Fruit fly (Drosophila melanogaster) whole organism, embryonic: ENCODE data around the gene sv.

Experiments
- CG1024 ChIP-seq: fragments of 200-800 bp; sonication (Bioruptor generic); IDR thresholded peaks from 2 replicates; pipeline ENCODE4 v1.3.6; 2022; ENCODE audit warnings: missing biosample characterization, missing genetic modification characterization
- CG11723 ChIP-seq: fragments of 200-800 bp; sonication (Bioruptor generic); optimal IDR thresholded peaks from 2 replicates; lab custom pipeline; 2017; ENCODE audit warnings: missing biosample characterization, mild to moderate bottlenecking, missing genetic modification characterization
- CG13296 ChIP-seq: fragments of 200-800 bp; sonication (Bioruptor generic); optimal IDR thresholded peaks from 3 replicates; lab custom pipeline; 2018; ENCODE audit warnings: missing biosample characterization, mild to moderate bottlenecking, missing genetic modification characterization
- CG14441 ChIP-seq: fragments of 200-800 bp; sonication (Bioruptor generic); IDR thresholded peaks from 2 replicates; pipeline ENCODE4 v1.3.6; 2022; ENCODE audit warnings: missing biosample characterization, missing genetic modification characterization
- CG14710 ChIP-seq: fragments of 200-800 bp; sonication (Bioruptor generic); optimal IDR thresholded peaks from 3 replicates; lab custom pipeline; 2019; ENCODE audit warnings: missing biosample characterization, mild to moderate bottlenecking, missing genetic modification characterization, moderate library complexity
- CG1603 ChIP-seq: fragments of 200-800 bp; sonication (Bioruptor generic); optimal IDR thresholded peaks from 2 replicates; lab custom pipeline; 2019; ENCODE audit warnings: missing biosample characterization, mild to moderate bottlenecking, missing genetic modification characterization, moderate library complexity
- CG17186 ChIP-seq: fragments of 200-800 bp; sonication (Bioruptor generic); optimal IDR thresholded peaks from 3 replicates; lab custom pipeline; 2017; ENCODE audit warnings: missing biosample characterization, missing genetic modification reagents, missing genetic modification characterization
- CG18476 ChIP-seq: fragments of 200-800 bp; sonication (Bioruptor generic); optimal IDR thresholded peaks from 2 replicates; lab custom pipeline; 2016; ENCODE audit warnings: missing biosample characterization, mild to moderate bottlenecking, missing genetic modification characterization
- CG2120 ChIP-seq: fragments of 200-800 bp; sonication (Bioruptor generic); optimal IDR thresholded peaks from 3 replicates; lab custom pipeline; 2016; ENCODE audit warnings: missing biosample characterization, missing genetic modification characterization
- CG2199 ChIP-seq: fragments of 200-800 bp; sonication (Bioruptor generic); IDR thresholded peaks from 3 replicates; pipeline ENCODE4 v1.3.6; 2022; ENCODE audit warnings: missing biosample characterization, missing genetic modification characterization
- CG30020 ChIP-seq: fragments of 200-800 bp; optimal IDR thresholded peaks from 2 replicates; lab custom pipeline; 2019; ENCODE audit warnings: missing biosample characterization, mild to moderate bottlenecking, missing genetic modification characterization, moderate library complexity
- CG32767 ChIP-seq: fragments of 200-800 bp; sonication (Bioruptor generic); IDR thresholded peaks from 2 replicates; pipeline ENCODE4 v1.3.6; 2022; ENCODE audit warnings: missing biosample characterization, missing genetic modification characterization
- CG34376 ChIP-seq: fragments of 200-800 bp; sonication (Bioruptor generic); optimal IDR thresholded peaks from 2 replicates; lab custom pipeline; 2018; ENCODE audit warnings: missing biosample characterization, mild to moderate bottlenecking, missing genetic modification characterization
- CG3838 ChIP-seq: fragments of 200-800 bp; sonication (Bioruptor generic); optimal IDR thresholded peaks from 3 replicates; lab custom pipeline; 2016; ENCODE audit warnings: missing biosample characterization, missing genetic modification characterization
- CG4282 ChIP-seq: fragments of 200-800 bp; sonication (Bioruptor generic); optimal IDR thresholded peaks from 2 replicates; lab custom pipeline; 2016; ENCODE audit warnings: missing biosample characterization, missing genetic modification characterization
- CG4854 ChIP-seq: fragments of 200-800 bp; sonication (Bioruptor generic); optimal IDR thresholded peaks from 2 replicates; lab custom pipeline; 2016; ENCODE audit warnings: missing biosample characterization, missing genetic modification characterization, inconsistent platforms
- CG5180 ChIP-seq: fragments of 200-800 bp; sonication (Bioruptor generic); optimal IDR thresholded peaks from 3 replicates; lab custom pipeline; 2017; ENCODE audit warnings: missing biosample characterization, missing genetic modification characterization, mild to moderate bottlenecking, moderate library complexity, missing genetic modification reagents
- CG6175 ChIP-seq: fragments of 200-800 bp; sonication (Bioruptor generic); IDR thresholded peaks from 3 replicates; pipeline ENCODE4 v1.3.6; 2022; ENCODE audit warnings: missing biosample characterization, missing genetic modification characterization
- CG6272 ChIP-seq: fragments of 200-800 bp; sonication (Bioruptor generic); IDR thresholded peaks from 2 replicates; pipeline ENCODE4 v1.3.6; 2022; ENCODE audit warnings: missing biosample characterization, missing genetic modification characterization
- CG6689 ChIP-seq: fragments of 200-800 bp; sonication (Bioruptor generic); IDR thresholded peaks from 2 replicates; pipeline ENCODE4 v1.3.6; 2022; ENCODE audit warnings: missing biosample characterization, missing genetic modification characterization
- CG7271 ChIP-seq: fragments of 200-800 bp; sonication (Bioruptor generic); optimal IDR thresholded peaks from 2 replicates; lab custom pipeline; 2018; ENCODE audit warnings: missing biosample characterization, mild to moderate bottlenecking, missing genetic modification characterization, moderate library complexity
- CG7357 ChIP-seq: fragments of 200-800 bp; sonication (Bioruptor generic); IDR thresholded peaks from 3 replicates; pipeline ENCODE4 v1.3.6; 2022; ENCODE audit warnings: missing biosample characterization, missing genetic modification characterization
- CG9932 ChIP-seq: fragments of 200-800 bp; sonication (Bioruptor generic); IDR thresholded peaks from 2 replicates; pipeline ENCODE4 v1.3.6; 2022; ENCODE audit warnings: missing biosample characterization, missing genetic modification characterization
- D19A ChIP-seq: fragments of 200-800 bp; optimal IDR thresholded peaks from 3 replicates; lab custom pipeline; 2019; ENCODE audit warnings: missing biosample characterization, mild to moderate bottlenecking, missing genetic modification characterization, moderate library complexity
- Deaf1 ChIP-seq: fragments of 200-800 bp; optimal IDR thresholded peaks from 3 replicates; lab custom pipeline; 2019; ENCODE audit warnings: missing biosample characterization, mild to moderate bottlenecking, missing genetic modification characterization, moderate library complexity
- Doc2 ChIP-seq: fragments of 200-800 bp; sonication (Bioruptor generic); IDR thresholded peaks from 2 replicates; pipeline ENCODE4 v1.3.6; 2022; ENCODE audit warnings: missing biosample characterization, missing genetic modification characterization
- Hr3 ChIP-seq: fragments of 200-800 bp; sonication (Bioruptor generic); optimal IDR thresholded peaks from 3 replicates; lab custom pipeline; 2016; ENCODE audit warnings: missing biosample characterization, missing genetic modification characterization
- Jarid2 ChIP-seq: fragments of 200-800 bp; sonication (Bioruptor generic); optimal IDR thresholded peaks from 3 replicates; lab custom pipeline; 2017; ENCODE audit warnings: mild to moderate bottlenecking, missing biosample characterization, missing genetic modification reagents, missing genetic modification characterization
- Lhr ChIP-seq: fragments of 200-800 bp; sonication (Bioruptor generic); optimal IDR thresholded peaks from 3 replicates; lab custom pipeline; 2017; ENCODE audit warnings: mild to moderate bottlenecking, missing biosample characterization, missing genetic modification reagents, missing genetic modification characterization
- Nf-YA ChIP-seq: fragments of 200-800 bp; sonication (Bioruptor generic); IDR thresholded peaks from 2 replicates; pipeline ENCODE4 v1.3.6; 2022; ENCODE audit warnings: missing biosample characterization, missing genetic modification characterization
- Nf-YB ChIP-seq: fragments of 200-800 bp; sonication (Bioruptor generic); optimal IDR thresholded peaks from 3 replicates; lab custom pipeline; 2019; ENCODE audit warnings: missing biosample characterization, mild to moderate bottlenecking, missing genetic modification characterization, moderate library complexity
- Nf-YC ChIP-seq: fragments of 200-800 bp; optimal IDR thresholded peaks from 3 replicates; lab custom pipeline; 2019; ENCODE audit warnings: missing biosample characterization, mild to moderate bottlenecking, missing genetic modification characterization, moderate library complexity
- Xbp1 ChIP-seq: fragments of 200-800 bp; sonication (Bioruptor generic); optimal IDR thresholded peaks from 3 replicates; lab custom pipeline; 2016; ENCODE audit warnings: missing biosample characterization, mild to moderate bottlenecking, missing genetic modification characterization
- ash1 ChIP-seq: fragments of 200-800 bp; sonication (Bioruptor generic); optimal IDR thresholded peaks from 2 replicates; lab custom pipeline; 2018; ENCODE audit warnings: missing biosample characterization, mild to moderate bottlenecking, missing genetic modification characterization
- bbx ChIP-seq: fragments of 200-800 bp; sonication (Bioruptor generic); IDR thresholded peaks from 2 replicates; pipeline ENCODE4 v1.3.6; 2022; ENCODE audit warnings: missing biosample characterization, missing genetic modification characterization; ENCODE audit not compliant: partially characterized antibody
- chinmo ChIP-seq: fragments of 200-800 bp; sonication (Bioruptor generic); IDR thresholded peaks from 4 replicates; pipeline ENCODE4 v1.3.6; 2022; ENCODE audit warnings: missing biosample characterization, missing genetic modification characterization; ENCODE audit not compliant: partially characterized antibody
- eve ChIP-seq, 2 experiments: fragments of >200 bp; optimal IDR thresholded peaks; 2 replicates each; lab custom pipeline; 2017; ENCODE audit warnings: missing biosample characterization in 2 of 2, missing genetic modification characterization in 2 of 2
- fu2 ChIP-seq: fragments of 200-800 bp; sonication (Bioruptor generic); optimal IDR thresholded peaks from 2 replicates; lab custom pipeline; 2016; ENCODE audit warnings: missing biosample characterization, missing genetic modification characterization
- lola ChIP-seq, 3 experiments: fragments of >200 bp in 2 of 3; fragments of 200-800 bp in 1 of 3; sonication (Bioruptor generic) in 1 of 3; optimal IDR thresholded peaks; 2 replicates each; lab custom pipeline; 2017 to 2019; ENCODE audit warnings: missing biosample characterization in 3 of 3, missing genetic modification characterization in 3 of 3, mild to moderate bottlenecking in 1 of 3, moderate library complexity in 1 of 3
- odd ChIP-seq: fragments of 200-800 bp; sonication (Bioruptor generic); optimal IDR thresholded peaks from 2 replicates; lab custom pipeline; 2017; ENCODE audit warnings: missing biosample characterization, mild to moderate bottlenecking, missing genetic modification characterization
- otp ChIP-seq: fragments of 200-800 bp; sonication (Bioruptor generic); IDR thresholded peaks from 3 replicates; pipeline ENCODE4, ENCODE4 v1.3.6; 2022; ENCODE audit warnings: missing biosample characterization, missing genetic modification characterization
- p53 ChIP-seq: fragments of 200-800 bp; sonication (Bioruptor generic); optimal IDR thresholded peaks from 2 replicates; lab custom pipeline; 2016; ENCODE audit warnings: missing biosample characterization, missing genetic modification characterization
- pros ChIP-seq: fragments of 200-800 bp; sonication (Bioruptor generic); optimal IDR thresholded peaks from 3 replicates; lab custom pipeline; 2019; ENCODE audit warnings: missing biosample characterization, mild to moderate bottlenecking, missing genetic modification characterization, moderate library complexity
- sc ChIP-seq, 3 experiments: fragments of >200 bp in 2 of 3; fragments of 200-800 bp in 1 of 3; sonication (Bioruptor generic) in 1 of 3; optimal IDR thresholded peaks; 2 replicates in 2 of 3; 3 replicates in 1 of 3; lab custom pipeline; 2017; ENCODE audit warnings: mild to moderate bottlenecking in 1 of 3, missing biosample characterization in 1 of 3, missing genetic modification characterization in 1 of 3, missing genetic modification reagents in 1 of 3
- tll ChIP-seq, 2 experiments: fragments of 200-800 bp in 1 of 2; fragments of >200 bp in 1 of 2; sonication (Bioruptor generic) in 1 of 2; optimal IDR thresholded peaks; 2 replicates each; lab custom pipeline; 2017 to 2019; ENCODE audit warnings: missing biosample characterization in 2 of 2, missing genetic modification characterization in 2 of 2, mild to moderate bottlenecking in 1 of 2, moderate library complexity in 1 of 2
- trh ChIP-seq: fragments of 200-800 bp; sonication (Bioruptor generic); optimal IDR thresholded peaks from 2 replicates; lab custom pipeline; 2016; ENCODE audit warnings: missing biosample characterization, missing genetic modification characterization
- z ChIP-seq: fragments of 200-800 bp; sonication (Bioruptor generic); IDR thresholded peaks from 3 replicates; pipeline ENCODE4 v1.3.6; 2022; ENCODE audit warnings: missing biosample characterization, missing genetic modification characterization

The sv gene

dm6 chr4:1088480-1088879 lies at the start of gene sv:
sv (plus strand) TSS chr4:1088798.
- TF ChIP-seq Deaf1 (tag; lab: Kevin White, UChicago) (peak; percentile 73), CG2199 (GFP tag; lab: Robert Waterston, UW) (peak; percentile 28; the same call in 1 of the 3 replicates), Nf-YC (tag; lab: Kevin White, UChicago) (peak; percentile 93), z (GFP tag; lab: Robert Waterston, UW) (peak; percentile 97), bbx (GFP tag; lab: Robert Waterston, UW) (0 out of 2 replicates have a peak, but pooled peaks have one; percentile 44), pros (GFP tag; lab: Kevin White, UChicago) (peak; percentile 63), CG11723 (GFP tag; lab: Kevin White, UChicago) (no peak), Jarid2 (peak; percentile 64), eve (GFP tag; optimal IDR thresholded peaks at IDR 0.05; lab: Kevin White, UChicago) (no peak), Nf-YB (GFP tag; lab: Kevin White, UChicago) (peak; percentile 95), Nf-YA (GFP tag; lab: Robert Waterston, UW) (peak; percentile 7; the same call in 1 of the 2 replicates)

dm6 chr4:1050422-1050821 lies 38.2 kb upstream of the sv start:
- TF ChIP-seq Hr3 (GFP tag; lab: Kevin White, UChicago) (no peak), CG18476 (no peak), CG7357 (GFP tag; lab: Robert Waterston, UW) (no peak), CG6175 (GFP tag; lab: Robert Waterston, UW) (no peak), CG1603 (tag; lab: Kevin White, UChicago) (no peak)

dm6 chr4:1051271-1051670 lies 37.3 kb upstream of the sv start:
- TF ChIP-seq CG30020 (tag; lab: Kevin White, UChicago) (peak; percentile 100), CG34376 (no peak), CG1024 (GFP tag; lab: Robert Waterston, UW) (peak; percentile 99), CG1603 (tag; lab: Kevin White, UChicago) (peak; percentile 100), odd (GFP tag; lab: Kevin White, UChicago) (no peak), tll (GFP tag; optimal IDR thresholded peaks at IDR 0.05; lab: Kevin White, UChicago) (no peak), CG4282 (GFP tag; lab: Kevin White, UChicago) (no peak), CG13296 (GFP tag; lab: Kevin White, UChicago) (no peak), CG6689 (GFP tag; lab: Robert Waterston, UW) (no peak), fu2 (GFP tag; lab: Kevin White, UChicago) (peak; percentile 8), CG3838 (GFP tag; lab: Kevin White, UChicago) (no peak), CG7271 (no peak), chinmo (no peak), trh (no peak), Lhr (peak; percentile 81), CG2120 (GFP tag; lab: Kevin White, UChicago) (peak; percentile 17), CG4854 (no peak), CG14441 (GFP tag; lab: Robert Waterston, UW) (no peak), ash1 (no peak), lola (GFP tag; optimal IDR thresholded peaks at IDR 0.05; lab: Kevin White, UChicago) (peak in 1 of 3 experiments; percentile 24), CG32767 (GFP tag; lab: Robert Waterston, UW) (no peak), D19A (no peak), p53 (GFP tag; lab: Kevin White, UChicago) (peak; percentile 60), CG14710 (tag; lab: Kevin White, UChicago) (peak; percentile 63), CG6272 (GFP tag; lab: Robert Waterston, UW) (no peak), CG5180 (GFP tag; lab: Kevin White, UChicago) (no peak), Doc2 (no peak), CG9932 (GFP tag; lab: Robert Waterston, UW) (no peak), Xbp1 (GFP tag; lab: Kevin White, UChicago) (peak; percentile 17), sc (optimal IDR thresholded peaks at IDR 0.05; lab: Kevin White, UChicago) (no peak), sc (GFP tag; optimal IDR thresholded peaks at IDR 0.05; lab: Kevin White, UChicago) (peak; percentile 1), CG17186 (GFP tag; lab: Kevin White, UChicago) (peak; percentile 51), otp (GFP tag; lab: Robert Waterston, UW) (no peak), Hr3 (GFP tag; lab: Kevin White, UChicago) (peak; percentile 18)
